Fruit fly (Drosophila melanogaster) whole organism, pupa: Measurements from ENCODE around the gene Enoph.
A peak's percentile ranks its signal among the peaks of the same experiment; 100 is the strongest.

Experiments used
- CG10348 ChIP-seq: fragments of 200-800 bp; sonication (Bioruptor generic); IDR thresholded peaks from 2 replicates; pipeline ENCODE4 v1.3.6; 2022; ENCODE audit warnings: missing biosample characterization, missing genetic modification characterization
- CG12605 ChIP-seq: fragments of 200-800 bp; sonication (Bioruptor generic); IDR thresholded peaks from 2 replicates; pipeline ENCODE4 v1.3.6; 2022; ENCODE audit warnings: missing biosample characterization, missing genetic modification characterization
- CG13204 ChIP-seq: fragments of 200-800 bp; sonication (Bioruptor generic); optimal IDR thresholded peaks from 2 replicates; lab custom pipeline; 2018; ENCODE audit warnings: missing biosample characterization, mild to moderate bottlenecking, missing genetic modification characterization, moderate library complexity
- CG14655 ChIP-seq: fragments of 200-800 bp; sonication (Bioruptor generic); optimal IDR thresholded peaks from 3 replicates; lab custom pipeline; 2017; ENCODE audit warnings: mild to moderate bottlenecking, missing biosample characterization, missing genetic modification reagents, missing genetic modification characterization
- CG15710 ChIP-seq: fragments of 200-800 bp; sonication (Bioruptor generic); optimal IDR thresholded peaks from 2 replicates; lab custom pipeline; 2018; ENCODE audit warnings: missing biosample characterization, mild to moderate bottlenecking, missing genetic modification characterization, moderate library complexity
- CG17806 ChIP-seq: fragments of 200-800 bp; sonication (Bioruptor generic); optimal IDR thresholded peaks from 2 replicates; lab custom pipeline; 2018; ENCODE audit warnings: missing biosample characterization, mild to moderate bottlenecking, missing genetic modification characterization, moderate library complexity
- CG32121 ChIP-seq: fragments of 200-800 bp; sonication (Bioruptor generic); IDR thresholded peaks from 2 replicates; pipeline ENCODE4 v1.3.6; 2022; ENCODE audit warnings: missing biosample characterization, missing genetic modification characterization
- CG34367 ChIP-seq: fragments of 200-800 bp; sonication (Bioruptor generic); optimal IDR thresholded peaks from 2 replicates; lab custom pipeline; 2018; ENCODE audit warnings: missing biosample characterization, mild to moderate bottlenecking, missing genetic modification characterization
- CG4496 ChIP-seq: fragments of 200-800 bp; sonication (Bioruptor generic); IDR thresholded peaks from 3 replicates; pipeline ENCODE4 v1.3.6; 2022; ENCODE audit warnings: missing biosample characterization, missing genetic modification characterization
- CG8159 ChIP-seq: fragments of 200-800 bp; sonication (Bioruptor generic); optimal IDR thresholded peaks from 3 replicates; lab custom pipeline; 2018; ENCODE audit warnings: missing biosample characterization, mild to moderate bottlenecking, missing genetic modification characterization, moderate library complexity
- CG8301 ChIP-seq: fragments of 200-800 bp; sonication (Bioruptor generic); optimal IDR thresholded peaks from 2 replicates; lab custom pipeline; 2018; ENCODE audit warnings: missing biosample characterization, mild to moderate bottlenecking, missing genetic modification characterization
- CG9948 ChIP-seq: fragments of 200-800 bp; sonication (Bioruptor generic); optimal IDR thresholded peaks from 2 replicates; lab custom pipeline; 2018; ENCODE audit warnings: missing biosample characterization, mild to moderate bottlenecking, missing genetic modification characterization, moderate library complexity
- D1 ChIP-seq: fragments of 200-800 bp; sonication (Bioruptor generic); optimal IDR thresholded peaks from 2 replicates; lab custom pipeline; 2018; ENCODE audit warnings: missing biosample characterization, mild to moderate bottlenecking, missing genetic modification characterization, moderate library complexity
- EcR ChIP-seq: fragments of 200-800 bp; sonication (Bioruptor generic); optimal IDR thresholded peaks from 3 replicates; lab custom pipeline; 2019; ENCODE audit warnings: missing biosample characterization, missing genetic modification characterization, mild to moderate bottlenecking, moderate library complexity, missing genetic modification reagents
- Ets98B ChIP-seq: fragments of 200-800 bp; sonication (Bioruptor generic); IDR thresholded peaks from 2 replicates; pipeline ENCODE4 v1.3.6; 2022; ENCODE audit warnings: missing biosample characterization, missing genetic modification characterization
- Pif1A ChIP-seq: fragments of 200-800 bp; sonication (Bioruptor generic); optimal IDR thresholded peaks from 3 replicates; lab custom pipeline; 2016; ENCODE audit warnings: missing biosample characterization, missing genetic modification characterization
- Pif1B ChIP-seq: fragments of 200-800 bp; sonication (Bioruptor generic); optimal IDR thresholded peaks from 3 replicates; lab custom pipeline; 2016; ENCODE audit warnings: missing biosample characterization, missing genetic modification characterization
- Snoo ChIP-seq: fragments of 200-800 bp; sonication (Bioruptor generic); optimal IDR thresholded peaks from 3 replicates; lab custom pipeline; 2017; ENCODE audit warnings: missing biosample characterization, mild to moderate bottlenecking, missing genetic modification characterization, inconsistent platforms
- fd96Ca ChIP-seq: fragments of 200-800 bp; sonication (Bioruptor generic); IDR thresholded peaks from 3 replicates; pipeline ENCODE4 v1.3.6; 2022; ENCODE audit warnings: missing biosample characterization, missing genetic modification characterization
- gl ChIP-seq: fragments of 200-800 bp; sonication (Bioruptor generic); optimal IDR thresholded peaks from 2 replicates; lab custom pipeline; 2018; ENCODE audit warnings: missing biosample characterization, mild to moderate bottlenecking, missing genetic modification characterization
- rn ChIP-seq: fragments of 200-800 bp; sonication (Bioruptor generic); IDR thresholded peaks from 2 replicates; pipeline ENCODE4 v1.3.6; 2022; ENCODE audit warnings: missing biosample characterization, missing genetic modification characterization

The Enoph gene

dm6 chr3R:5286918-5287636 is 30.6 kb upstream of the Enoph start:
- no peak for TF ChIP-seq CG14655 (GFP tag; lab: Kevin White, UChicago)
- peak; percentile 54; the same call in 2 of the 3 replicates for TF ChIP-seq fd96Ca (GFP tag; lab: Robert Waterston, UW)
- 0 out of 2 replicates have a peak, but pooled peaks have one; percentile 23 for TF ChIP-seq CG32121 (GFP tag; lab: Robert Waterston, UW)
- TF ChIP-seq Ets98B, result peak; percentile 31; the same call in 1 of the 2 replicates
- no peak for TF ChIP-seq CG17806 (tag; lab: Kevin White, UChicago)
- TF ChIP-seq Snoo (tag; lab: Kevin White, UChicago), result no peak

- TF ChIP-seq CG9948 (no peak), rn (no peak), fd96Ca (GFP tag; lab: Robert Waterston, UW) (no peak), CG13204 (GFP tag; lab: Kevin White, UChicago) (no peak), Ets98B (no peak), CG12605 (GFP tag; lab: Robert Waterston, UW) (no peak), Pif1A (GFP tag; lab: Kevin White, UChicago) (no peak), CG4496 (no peak), Pif1B (no peak), CG34367 (tag; lab: Kevin White, UChicago) (no peak), CG8159 (no peak)
These were observed 29.5 kb upstream of the Enoph start for dm6 chr3R:5285937-5286336.

dm6 chr3R:5283360-5283963 is 27.0 kb upstream of the Enoph start:
- TF ChIP-seq EcR (GFP tag; lab: Kevin White, UChicago) (no peak), CG17806 (tag; lab: Kevin White, UChicago) (peak; percentile 84), CG8159 (peak; percentile 85), Pif1A (GFP tag; lab: Kevin White, UChicago) (peak; percentile 83), D1 (tag; lab: Kevin White, UChicago) (peak; percentile 62), CG9948 (peak; percentile 88), CG4496 (peak; percentile 86), CG15710 (tag; lab: Kevin White, UChicago) (peak; percentile 80), Snoo (tag; lab: Kevin White, UChicago) (peak; percentile 83), gl (tag; lab: Kevin White, UChicago) (peak; percentile 60), Pif1B (peak; percentile 83), CG12605 (GFP tag; lab: Robert Waterston, UW) (peak; percentile 66), CG10348 (GFP tag; lab: Robert Waterston, UW) (0 out of 2 replicates have a peak, but pooled peaks have one; percentile 56), CG34367 (tag; lab: Kevin White, UChicago) (peak; percentile 76), fd96Ca (GFP tag; lab: Robert Waterston, UW) (peak; percentile 92), CG32121 (GFP tag; lab: Robert Waterston, UW) (peak; percentile 83), Ets98B (peak; percentile 70; the same call in 1 of the 2 replicates), CG13204 (GFP tag; lab: Kevin White, UChicago) (no peak), CG8301 (tag; lab: Kevin White, UChicago) (peak; percentile 94), rn (peak; percentile 74), CG14655 (GFP tag; lab: Kevin White, UChicago) (peak; percentile 95)
- TF ChIP-seq, all 21 proteins: peak for 19

dm6 chr3R:5282755-5283359 is 26.4 kb upstream of the Enoph start:
- TF ChIP-seq fd96Ca (GFP tag; lab: Robert Waterston, UW) (peak; percentile 69; the same call in 1 of the 3 replicates), EcR (GFP tag; lab: Kevin White, UChicago) (peak; percentile 17), CG32121 (GFP tag; lab: Robert Waterston, UW) (no peak; the same call in 1 of the 2 replicates), CG14655 (GFP tag; lab: Kevin White, UChicago) (no peak), Ets98B (peak; percentile 72), CG13204 (GFP tag; lab: Kevin White, UChicago) (peak; percentile 76), CG12605 (GFP tag; lab: Robert Waterston, UW) (peak; percentile 95), Pif1B (no peak), Snoo (tag; lab: Kevin White, UChicago) (no peak), CG4496 (peak; percentile 74), CG17806 (tag; lab: Kevin White, UChicago) (no peak), CG8159 (no peak)

dm6 chr3R:5281094-5281493 is 24.6 kb upstream of the Enoph start:
- peak; percentile 60; the same call in 2 of the 3 replicates for TF ChIP-seq CG4496
- TF ChIP-seq CG32121 (GFP tag; lab: Robert Waterston, UW), result peak; percentile 33; the same call in 1 of the 2 replicates
- TF ChIP-seq Pif1B, result no peak
- no peak for TF ChIP-seq CG10348 (GFP tag; lab: Robert Waterston, UW)
- peak; percentile 13 for TF ChIP-seq CG13204 (GFP tag; lab: Kevin White, UChicago)
- no peak for TF ChIP-seq D1 (tag; lab: Kevin White, UChicago)
- TF ChIP-seq fd96Ca (GFP tag; lab: Robert Waterston, UW), result peak; percentile 49; the same call in 1 of the 3 replicates
- peak; percentile 63 for TF ChIP-seq EcR (GFP tag; lab: Kevin White, UChicago)
- no peak; the same call in 1 of the 2 replicates for TF ChIP-seq Ets98B
- TF ChIP-seq CG8159, result no peak
- peak; percentile 34 for TF ChIP-seq Pif1A (GFP tag; lab: Kevin White, UChicago)
- peak; percentile 55 for TF ChIP-seq CG12605 (GFP tag; lab: Robert Waterston, UW)
- TF ChIP-seq Snoo (tag; lab: Kevin White, UChicago), result peak; percentile 33
